Fruit fly (Drosophila melanogaster) whole organism, embryonic: Measurements from ENCODE around the gene Ugt305A1.

ENCODE experiments used
- CG10979 ChIP-seq: fragments of 200-800 bp; sonication (Bioruptor generic); optimal IDR thresholded peaks from 2 replicates; lab custom pipeline; 2018; ENCODE audit warnings: missing biosample characterization, mild to moderate bottlenecking, missing genetic modification characterization, moderate library complexity
- CG12391 ChIP-seq: fragments of 200-800 bp; sonication (Bioruptor generic); optimal IDR thresholded peaks from 3 replicates; lab custom pipeline; 2018; ENCODE audit warnings: missing biosample characterization, mild to moderate bottlenecking, missing genetic modification characterization, moderate library complexity
- CG12942 ChIP-seq: fragments of 200-800 bp; sonication (Bioruptor generic); optimal IDR thresholded peaks from 3 replicates; lab custom pipeline; 2016; ENCODE audit warnings: missing biosample characterization, missing genetic modification characterization
- CG14014 ChIP-seq: fragments of 200-800 bp; sonication (Bioruptor generic); IDR thresholded peaks from 2 replicates; pipeline ENCODE4 v1.3.6; 2022; ENCODE audit warnings: missing biosample characterization, missing genetic modification characterization
- CG15011 ChIP-seq: fragments of 200-800 bp; sonication (Bioruptor generic); optimal IDR thresholded peaks from 3 replicates; lab custom pipeline; 2018; ENCODE audit warnings: missing biosample characterization, mild to moderate bottlenecking, missing genetic modification characterization
- CG16815 ChIP-seq: fragments of 200-800 bp; sonication (Bioruptor generic); optimal IDR thresholded peaks from 3 replicates; lab custom pipeline; 2017; ENCODE audit warnings: missing biosample characterization, mild to moderate bottlenecking, missing genetic modification characterization
- CG17385 ChIP-seq: fragments of 200-800 bp; sonication (Bioruptor generic); optimal IDR thresholded peaks from 3 replicates; lab custom pipeline; 2018; ENCODE audit warnings: missing biosample characterization, mild to moderate bottlenecking, missing genetic modification characterization
- CG17612 ChIP-seq: fragments of 200-800 bp; sonication (Bioruptor generic); IDR thresholded peaks from 2 replicates; pipeline ENCODE4 v1.3.6; 2022; ENCODE audit warnings: missing biosample characterization, missing genetic modification characterization
- CG3407 ChIP-seq: fragments of 200-800 bp; sonication (Bioruptor generic); optimal IDR thresholded peaks from 2 replicates; lab custom pipeline; 2018; ENCODE audit warnings: missing biosample characterization, mild to moderate bottlenecking, missing genetic modification characterization
- CG3726 ChIP-seq: fragments of 200-800 bp; sonication (Bioruptor generic); IDR thresholded peaks from 3 replicates; pipeline ENCODE4, ENCODE4 v1.3.6; 2022; ENCODE audit warnings: missing biosample characterization, missing genetic modification characterization
- CG4820 ChIP-seq: fragments of 200-800 bp; sonication (Bioruptor generic); optimal IDR thresholded peaks from 3 replicates; lab custom pipeline; 2016; ENCODE audit warnings: missing biosample characterization, missing genetic modification characterization
- CG5180 ChIP-seq: fragments of 200-800 bp; sonication (Bioruptor generic); optimal IDR thresholded peaks from 3 replicates; lab custom pipeline; 2017; ENCODE audit warnings: missing biosample characterization, missing genetic modification characterization, mild to moderate bottlenecking, moderate library complexity, missing genetic modification reagents
- CG6813 ChIP-seq: fragments of 200-800 bp; sonication (Bioruptor generic); optimal IDR thresholded peaks from 2 replicates; lab custom pipeline; 2017; ENCODE audit warnings: missing biosample characterization, missing genetic modification characterization, mild to moderate bottlenecking, moderate library complexity, missing genetic modification reagents
- CG7745 ChIP-seq: fragments of 200-800 bp; sonication (Bioruptor generic); optimal IDR thresholded peaks from 2 replicates; lab custom pipeline; 2018; ENCODE audit warnings: missing biosample characterization, mild to moderate bottlenecking, missing genetic modification characterization, moderate library complexity
- CG8388 ChIP-seq: fragments of 200-800 bp; sonication (Bioruptor generic); optimal IDR thresholded peaks from 2 replicates; lab custom pipeline; 2019; ENCODE audit warnings: missing biosample characterization, mild to moderate bottlenecking, missing genetic modification characterization, moderate library complexity
- D19B ChIP-seq: fragments of 200-800 bp; sonication (Bioruptor generic); optimal IDR thresholded peaks from 2 replicates; lab custom pipeline; 2017; ENCODE audit warnings: missing biosample characterization, mild to moderate bottlenecking, missing genetic modification characterization
- Dip2 ChIP-seq: fragments of 200-800 bp; sonication (Bioruptor generic); IDR thresholded peaks from 2 replicates; pipeline ENCODE4 v1.3.6; 2022; ENCODE audit warnings: missing biosample characterization, missing genetic modification characterization
- Dref ChIP-seq: fragments of 200-800 bp; sonication (Bioruptor generic); IDR thresholded peaks from 2 replicates; pipeline ENCODE4 v1.3.6; 2022; ENCODE audit warnings: missing biosample characterization, missing genetic modification characterization
- Ets97D ChIP-seq: fragments of 200-800 bp; sonication (Bioruptor generic); optimal IDR thresholded peaks from 3 replicates; lab custom pipeline; 2016; ENCODE audit warnings: missing biosample characterization, missing genetic modification characterization
- Fer2 ChIP-seq: fragments of 200-800 bp; sonication (Bioruptor generic); optimal IDR thresholded peaks from 2 replicates; lab custom pipeline; 2018; ENCODE audit warnings: missing biosample characterization, mild to moderate bottlenecking, missing genetic modification characterization, moderate library complexity
- HLH54F ChIP-seq: fragments of 200-800 bp; sonication (Bioruptor generic); optimal IDR thresholded peaks from 3 replicates; lab custom pipeline; 2016; ENCODE audit warnings: missing biosample characterization, missing genetic modification characterization
- HmgD ChIP-seq: fragments of 200-800 bp; sonication (Bioruptor generic); optimal IDR thresholded peaks from 3 replicates; lab custom pipeline; 2016; ENCODE audit warnings: missing biosample characterization, missing genetic modification characterization
- MTF-1 ChIP-seq: fragments of 200-800 bp; sonication (Bioruptor generic); optimal IDR thresholded peaks from 2 replicates; lab custom pipeline; 2018; ENCODE audit warnings: missing biosample characterization, mild to moderate bottlenecking, missing genetic modification characterization, borderline replicate concordance
- NFAT ChIP-seq: fragments of 200-800 bp; sonication (Bioruptor generic); IDR thresholded peaks from 2 replicates; pipeline ENCODE4 v1.3.6; 2022; ENCODE audit warnings: missing biosample characterization, missing genetic modification characterization
- NfI ChIP-seq: fragments of 200-800 bp; sonication (Bioruptor generic); optimal IDR thresholded peaks from 3 replicates; lab custom pipeline; 2018; ENCODE audit warnings: missing biosample characterization, mild to moderate bottlenecking, missing genetic modification characterization, moderate library complexity
- Side ChIP-seq: fragments of 200-800 bp; sonication (Bioruptor generic); optimal IDR thresholded peaks from 2 replicates; lab custom pipeline; 2016; ENCODE audit warnings: missing biosample characterization, missing genetic modification characterization
- Sox100B ChIP-seq: fragments of 200-800 bp; sonication (Bioruptor generic); optimal IDR thresholded peaks from 3 replicates; lab custom pipeline; 2018; ENCODE audit warnings: missing biosample characterization, mild to moderate bottlenecking, missing genetic modification characterization
- Ssrp ChIP-seq: fragments of 200-800 bp; sonication (Bioruptor generic); optimal IDR thresholded peaks from 2 replicates; lab custom pipeline; 2018; ENCODE audit warnings: missing biosample characterization, mild to moderate bottlenecking, missing genetic modification characterization, moderate library complexity
- Stat92E ChIP-seq, 3 experiments: fragments of >200 bp in 2 of 3; fragments of 200-800 bp in 1 of 3; sonication (Bioruptor generic) in 1 of 3; optimal IDR thresholded peaks; 2 replicates each; lab custom pipeline; 2017 to 2019; ENCODE audit warnings: missing biosample characterization in 3 of 3, missing genetic modification characterization in 3 of 3, mild to moderate bottlenecking in 1 of 3, moderate library complexity in 1 of 3
- al ChIP-seq: fragments of 200-800 bp; sonication (Bioruptor generic); IDR thresholded peaks from 2 replicates; pipeline ENCODE4 v1.3.6; 2022; ENCODE audit warnings: missing biosample characterization, missing genetic modification characterization
- ash1 ChIP-seq: fragments of 200-800 bp; sonication (Bioruptor generic); optimal IDR thresholded peaks from 2 replicates; lab custom pipeline; 2018; ENCODE audit warnings: missing biosample characterization, mild to moderate bottlenecking, missing genetic modification characterization
- ato ChIP-seq: fragments of 200-800 bp; sonication (Bioruptor generic); IDR thresholded peaks from 2 replicates; pipeline ENCODE4 v1.3.6; 2022; ENCODE audit warnings: missing biosample characterization, missing genetic modification characterization; ENCODE audit not compliant: partially characterized antibody
- bsh ChIP-seq, 2 experiments: fragments of 200-800 bp; sonication (Bioruptor generic); optimal IDR thresholded peaks; 2 replicates each; lab custom pipeline; 2017 to 2018; ENCODE audit warnings: mild to moderate bottlenecking in 2 of 2, missing biosample characterization in 2 of 2, missing genetic modification characterization in 2 of 2, moderate library complexity in 1 of 2
- cas ChIP-seq: fragments of 200-800 bp; sonication (Bioruptor generic); IDR thresholded peaks from 2 replicates; pipeline ENCODE4 v1.3.6; 2022; ENCODE audit warnings: missing biosample characterization, missing genetic modification characterization
- cato ChIP-seq: fragments of 200-800 bp; sonication (Bioruptor generic); optimal IDR thresholded peaks from 2 replicates; lab custom pipeline; 2016; ENCODE audit warnings: missing biosample characterization, missing genetic modification characterization, borderline replicate concordance
- cg ChIP-seq: fragments of 200-800 bp; sonication (Bioruptor generic); optimal IDR thresholded peaks from 3 replicates; lab custom pipeline; 2019; ENCODE audit warnings: missing biosample characterization, mild to moderate bottlenecking, missing genetic modification characterization, moderate library complexity
- chif ChIP-seq, 2 experiments: fragments of 200-800 bp; sonication (Bioruptor generic); optimal IDR thresholded peaks; 3 replicates each; lab custom pipeline; 2016; ENCODE audit warnings: missing biosample characterization in 2 of 2, missing genetic modification characterization in 2 of 2
- dm ChIP-seq: fragments of 200-800 bp; sonication (Bioruptor generic); optimal IDR thresholded peaks from 3 replicates; lab custom pipeline; 2016; ENCODE audit warnings: missing biosample characterization, missing genetic modification characterization
- fd64A ChIP-seq: fragments of 200-800 bp; sonication (Bioruptor generic); optimal IDR thresholded peaks from 3 replicates; lab custom pipeline; 2018; ENCODE audit warnings: missing biosample characterization, mild to moderate bottlenecking, missing genetic modification characterization
- gsb-n ChIP-seq: fragments of 200-800 bp; sonication (Bioruptor generic); optimal IDR thresholded peaks from 3 replicates; lab custom pipeline; 2018; ENCODE audit warnings: missing biosample characterization, mild to moderate bottlenecking, missing genetic modification characterization
- ham ChIP-seq: fragments of 200-800 bp; sonication (Bioruptor generic); IDR thresholded peaks from 2 replicates; pipeline ENCODE4 v1.3.6; 2022; ENCODE audit warnings: missing biosample characterization, missing genetic modification characterization
- inv ChIP-seq: fragments of 200-800 bp; sonication (Bioruptor generic); IDR thresholded peaks from 2 replicates; pipeline ENCODE4 v1.3.6; 2022; ENCODE audit warnings: missing biosample characterization, missing genetic modification characterization; ENCODE audit not compliant: partially characterized antibody
- kni ChIP-seq: fragments of 200-800 bp; sonication (Bioruptor generic); optimal IDR thresholded peaks from 3 replicates; lab custom pipeline; 2017; ENCODE audit warnings: mild to moderate bottlenecking, missing biosample characterization, missing genetic modification reagents, missing genetic modification characterization
- mirr ChIP-seq: fragments of 200-800 bp; sonication (Bioruptor generic); optimal IDR thresholded peaks from 3 replicates; lab custom pipeline; 2018; ENCODE audit warnings: missing biosample characterization, mild to moderate bottlenecking, missing genetic modification characterization
- otp ChIP-seq: fragments of 200-800 bp; sonication (Bioruptor generic); IDR thresholded peaks from 3 replicates; pipeline ENCODE4, ENCODE4 v1.3.6; 2022; ENCODE audit warnings: missing biosample characterization, missing genetic modification characterization
- sc ChIP-seq, 3 experiments: fragments of >200 bp in 2 of 3; fragments of 200-800 bp in 1 of 3; sonication (Bioruptor generic) in 1 of 3; optimal IDR thresholded peaks; 2 replicates in 2 of 3; 3 replicates in 1 of 3; lab custom pipeline; 2017; ENCODE audit warnings: mild to moderate bottlenecking in 1 of 3, missing biosample characterization in 1 of 3, missing genetic modification characterization in 1 of 3, missing genetic modification reagents in 1 of 3
- stc ChIP-seq: fragments of 200-800 bp; sonication (Bioruptor generic); IDR thresholded peaks from 2 replicates; pipeline ENCODE4 v1.3.6; 2022; ENCODE audit warnings: missing biosample characterization, missing genetic modification characterization
- tap ChIP-seq: fragments of 200-800 bp; optimal IDR thresholded peaks from 3 replicates; lab custom pipeline; 2019; ENCODE audit warnings: missing biosample characterization, mild to moderate bottlenecking, missing genetic modification characterization, moderate library complexity
- tin ChIP-seq: fragments of 200-800 bp; sonication (Bioruptor generic); optimal IDR thresholded peaks from 3 replicates; lab custom pipeline; 2016; ENCODE audit warnings: missing biosample characterization, missing genetic modification characterization

Gene Ugt305A1

dm6 chr3L:4071561-4072049, 12.0 kb downstream of the Ugt305A1 start, which contains the start of gene wit (continued):
- peak; percentile 5 for TF ChIP-seq Side (GFP tag; lab: Kevin White, UChicago)
- TF ChIP-seq MTF-1 (GFP tag; lab: Kevin White, UChicago): no peak
- no peak for TF ChIP-seq CG10979 (tag; lab: Kevin White, UChicago)
- no peak for TF ChIP-seq ash1 (GFP tag; lab: Kevin White, UChicago)
- no peak for TF ChIP-seq fd64A (GFP tag; lab: Kevin White, UChicago)
- TF ChIP-seq cg (GFP tag; lab: Kevin White, UChicago): no peak
- no peak for TF ChIP-seq CG8388 (GFP tag; lab: Kevin White, UChicago)
- TF ChIP-seq al: no peak
- TF ChIP-seq mirr (GFP tag; lab: Kevin White, UChicago): peak; percentile 27
- TF ChIP-seq Dip2: no peak
- TF ChIP-seq Ssrp (tag; lab: Kevin White, UChicago): no peak
- no peak for TF ChIP-seq HLH54F (GFP tag; lab: Kevin White, UChicago)
- TF ChIP-seq Dref (GFP tag; lab: Robert Waterston, UW): no peak
- TF ChIP-seq Stat92E (GFP tag; optimal IDR thresholded peaks at IDR 0.05; lab: Kevin White, UChicago): no peak
- no peak for TF ChIP-seq CG4820 (GFP tag; lab: Kevin White, UChicago)
- TF ChIP-seq Sox100B (GFP tag; lab: Kevin White, UChicago): no peak
- TF ChIP-seq NFAT (GFP tag; lab: Robert Waterston, UW): no peak
- no peak for TF ChIP-seq Fer2
- no peak for TF ChIP-seq stc (GFP tag; lab: Robert Waterston, UW)
- no peak for TF ChIP-seq Ets97D (GFP tag; lab: Kevin White, UChicago)
- no peak for TF ChIP-seq D19B
- no peak for TF ChIP-seq ato (GFP tag; lab: Robert Waterston, UW)
- TF ChIP-seq chif (GFP tag; optimal IDR thresholded peaks at IDR 0.05; lab: Kevin White, UChicago): no peak
- no peak for TF ChIP-seq cato (GFP tag; lab: Kevin White, UChicago)
- 0 out of 2 replicates have a peak, but pooled peaks have one; percentile 13 for TF ChIP-seq CG14014 (GFP tag; lab: Robert Waterston, UW)
- no peak for TF ChIP-seq HmgD (GFP tag; lab: Kevin White, UChicago)
- peak; percentile 73 for TF ChIP-seq CG17385 (GFP tag; lab: Kevin White, UChicago)
- peak; percentile 58; the same call in 2 of the 3 replicates for TF ChIP-seq otp (GFP tag; lab: Robert Waterston, UW)
- no peak for TF ChIP-seq CG12391
- TF ChIP-seq tap (tag; lab: Kevin White, UChicago): no peak
- no peak for TF ChIP-seq CG15011
- no peak for TF ChIP-seq tin
- no peak for TF ChIP-seq CG7745 (tag; lab: Kevin White, UChicago)
- TF ChIP-seq cas: no peak
- TF ChIP-seq CG17612 (GFP tag; lab: Robert Waterston, UW): no peak
- TF ChIP-seq gsb-n (tag; lab: Kevin White, UChicago): no peak
- no peak for TF ChIP-seq CG12942 (GFP tag; lab: Kevin White, UChicago)
- TF ChIP-seq dm (GFP tag; lab: Kevin White, UChicago): no peak
- no peak for TF ChIP-seq CG3726
- TF ChIP-seq CG3407 (GFP tag; lab: Kevin White, UChicago): no peak
- no peak for TF ChIP-seq sc (optimal IDR thresholded peaks at IDR 0.05; lab: Kevin White, UChicago)
- no peak for TF ChIP-seq sc (GFP tag; optimal IDR thresholded peaks at IDR 0.05; lab: Kevin White, UChicago)
- peak in 1 of 2 experiments; percentile 31 for TF ChIP-seq bsh (GFP tag; optimal IDR thresholded peaks at IDR 0.05; lab: Kevin White, UChicago)
- peak; percentile 21 for TF ChIP-seq NfI (GFP tag; lab: Kevin White, UChicago)
- TF ChIP-seq kni: peak; percentile 14
- TF ChIP-seq CG16815: no peak
- TF ChIP-seq CG6813 (GFP tag; lab: Kevin White, UChicago): peak; percentile 43
- TF ChIP-seq CG5180: no peak
- TF ChIP-seq inv (GFP tag; lab: Robert Waterston, UW): no peak
- no peak for TF ChIP-seq ham (GFP tag; lab: Robert Waterston, UW)
